Worm (Caenorhabditis elegans) whole organism, L3 larva: ENCODE results near the gene T28H10.2.

Experiments
- R02D3.7 ChIP-seq: fragments of 150-350 bp; optimal IDR thresholded peaks from 2 replicates; lab custom pipeline; 2014; ENCODE audit warnings: missing biosample characterization, missing genetic modification characterization
- ZK546.5 ChIP-seq: sonication (generic microtip); optimal IDR thresholded peaks from 2 replicates; lab custom pipeline; 2017; ENCODE audit warnings: missing biosample characterization, missing genetic modification characterization
- aly-2 ChIP-seq: fragments of 150-350 bp; optimal IDR thresholded peaks from 2 replicates; lab custom pipeline; 2014; ENCODE audit warnings: missing biosample characterization, missing genetic modification characterization
- ama-1 ChIP-seq: fragments of 150-350 bp; optimal IDR thresholded peaks from 2 replicates; lab custom pipeline; 2018
- ceh-16 ChIP-seq: sonication (generic microtip); optimal IDR thresholded peaks from 2 replicates; lab custom pipeline; 2017; ENCODE audit warnings: missing biosample characterization, missing genetic modification characterization
- ceh-28 ChIP-seq: fragments of 150-350 bp; optimal IDR thresholded peaks from 2 replicates; lab custom pipeline; 2014; ENCODE audit warnings: missing biosample characterization, missing genetic modification reagents, missing genetic modification characterization
- ceh-9 ChIP-seq: sonication (generic microtip); optimal IDR thresholded peaks from 2 replicates; lab custom pipeline; 2018; ENCODE audit warnings: missing biosample characterization, missing genetic modification characterization
- daf-12 ChIP-seq: fragments of 150-350 bp; optimal IDR thresholded peaks from 2 replicates; lab custom pipeline; 2014; ENCODE audit warnings: missing biosample characterization, missing genetic modification reagents, missing genetic modification characterization
- egl-27 ChIP-seq: sonication (generic microtip); optimal IDR thresholded peaks from 4 replicates; lab custom pipeline; 2017; ENCODE audit warnings: missing biosample characterization, missing genetic modification reagents, missing genetic modification characterization
- egl-5 ChIP-seq: fragments of 150-350 bp; optimal IDR thresholded peaks from 2 replicates; lab custom pipeline; 2017; ENCODE audit warnings: missing biosample characterization, missing genetic modification reagents, missing genetic modification characterization, inconsistent platforms
- elt-1 ChIP-seq: fragments of 150-350 bp; optimal IDR thresholded peaks from 2 replicates; lab custom pipeline; 2014; ENCODE audit warnings: missing biosample characterization, missing genetic modification characterization
- elt-2 ChIP-seq: sonication (generic microtip); optimal IDR thresholded peaks from 2 replicates; lab custom pipeline; 2016; ENCODE audit warnings: missing genetic modification reagents, mild to moderate bottlenecking, missing genetic modification characterization, missing compliant biosample characterization
- elt-3 ChIP-seq, 3 experiments: fragments of 150-350 bp in 1 of 3; sonication (generic microtip) in 2 of 3; optimal IDR thresholded peaks; 2 replicates in 2 of 3; 4 replicates in 1 of 3; lab custom pipeline; 2014 to 2017; ENCODE audit warnings: missing biosample characterization in 3 of 3, missing genetic modification characterization in 3 of 3
- fkh-10 ChIP-seq: sonication (generic microtip); optimal IDR thresholded peaks from 2 replicates; lab custom pipeline; 2017; ENCODE audit warnings: missing biosample characterization, missing genetic modification reagents, missing genetic modification characterization
- fkh-2 ChIP-seq: fragments of 150-350 bp; optimal IDR thresholded peaks from 2 replicates; lab custom pipeline; 2014; ENCODE audit warnings: missing biosample characterization, missing genetic modification reagents, missing genetic modification characterization
- hmg-11 ChIP-seq: sonication (generic microtip); optimal IDR thresholded peaks from 2 replicates; lab custom pipeline; 2016; ENCODE audit warnings: missing genetic modification characterization, missing compliant biosample characterization
- jun-1 ChIP-seq: fragments of 150-350 bp; optimal IDR thresholded peaks from 2 replicates; lab custom pipeline; 2014; ENCODE audit warnings: missing biosample characterization, missing genetic modification reagents, missing genetic modification characterization
- lin-15B ChIP-seq: fragments of 150-350 bp; optimal IDR thresholded peaks from 2 replicates; lab custom pipeline; 2014; ENCODE audit warnings: missing biosample characterization, missing genetic modification characterization
- lin-39 ChIP-seq: fragments of 150-350 bp; optimal IDR thresholded peaks from 2 replicates; lab custom pipeline; 2018; ENCODE audit warnings: missing biosample characterization, missing genetic modification reagents, missing genetic modification characterization
- lsy-12 ChIP-seq: sonication (generic microtip); optimal IDR thresholded peaks from 2 replicates; lab custom pipeline; 2016; ENCODE audit warnings: mild to moderate bottlenecking, missing genetic modification characterization, missing compliant biosample characterization
- mdl-1 ChIP-seq: fragments of 150-350 bp; optimal IDR thresholded peaks from 2 replicates; lab custom pipeline; 2014; ENCODE audit warnings: missing biosample characterization, missing genetic modification characterization
- mml-1 ChIP-seq: fragments of 150-350 bp; sonication (generic microtip); optimal IDR thresholded peaks from 3 replicates; lab custom pipeline; 2014; ENCODE audit warnings: missing biosample characterization, missing genetic modification characterization
- nfya-1 ChIP-seq: sonication (generic microtip); optimal IDR thresholded peaks from 2 replicates; lab custom pipeline; 2017; ENCODE audit warnings: missing genetic modification characterization, mild to moderate bottlenecking, missing compliant biosample characterization, antibody characterized with exemption, moderate library complexity; ENCODE audit not compliant: insufficient read depth
- nhr-11 ChIP-seq: fragments of 150-350 bp; optimal IDR thresholded peaks from 2 replicates; lab custom pipeline; 2014; ENCODE audit warnings: missing biosample characterization, missing genetic modification characterization
- nhr-23 ChIP-seq: fragments of 150-350 bp; optimal IDR thresholded peaks from 2 replicates; lab custom pipeline; 2014; ENCODE audit warnings: missing biosample characterization, missing genetic modification reagents, missing genetic modification characterization
- nhr-237 ChIP-seq: fragments of 150-350 bp; optimal IDR thresholded peaks from 2 replicates; lab custom pipeline; 2014; ENCODE audit warnings: missing biosample characterization, missing genetic modification characterization
- nhr-25 ChIP-seq: sonication (generic microtip); optimal IDR thresholded peaks from 2 replicates; lab custom pipeline; 2017; ENCODE audit warnings: missing biosample characterization, missing genetic modification characterization
- nhr-43 ChIP-seq: sonication (generic microtip); optimal IDR thresholded peaks from 2 replicates; lab custom pipeline; 2016; ENCODE audit warnings: mild to moderate bottlenecking, missing genetic modification characterization, missing compliant biosample characterization; ENCODE audit not compliant: poor library complexity, severe bottlenecking
- nhr-67 ChIP-seq: fragments of 150-350 bp; optimal IDR thresholded peaks from 2 replicates; lab custom pipeline; 2014; ENCODE audit warnings: missing biosample characterization, missing genetic modification characterization
- nhr-76 ChIP-seq: fragments of 150-350 bp; sonication (generic microtip); optimal IDR thresholded peaks from 5 replicates; lab custom pipeline; 2014; ENCODE audit warnings: missing biosample characterization, missing genetic modification characterization
- pha-4 ChIP-seq: fragments of 150-350 bp; optimal IDR thresholded peaks from 2 replicates; lab custom pipeline; 2014; ENCODE audit warnings: missing biosample characterization, missing genetic modification reagents, missing genetic modification characterization
- pqm-1 ChIP-seq: fragments of 150-350 bp; optimal IDR thresholded peaks from 2 replicates; lab custom pipeline; 2017; ENCODE audit warnings: missing biosample characterization, missing genetic modification characterization, inconsistent platforms
- sea-2 ChIP-seq: fragments of 150-350 bp; sonication (generic microtip); optimal IDR thresholded peaks from 4 replicates; lab custom pipeline; 2014; ENCODE audit warnings: missing biosample characterization, missing genetic modification reagents, missing genetic modification characterization
- skn-1 ChIP-seq: fragments of 150-350 bp; optimal IDR thresholded peaks from 2 replicates; lab custom pipeline; 2014; ENCODE audit warnings: missing biosample characterization, missing genetic modification characterization
- snpc-4 ChIP-seq: fragments of 150-350 bp; optimal IDR thresholded peaks from 2 replicates; lab custom pipeline; 2014; ENCODE audit warnings: missing biosample characterization, missing genetic modification characterization
- tbx-2 ChIP-seq: sonication (generic microtip); optimal IDR thresholded peaks from 2 replicates; lab custom pipeline; 2016; ENCODE audit warnings: mild to moderate bottlenecking, missing genetic modification characterization, missing compliant biosample characterization
- unc-39 ChIP-seq: sonication (generic microtip); optimal IDR thresholded peaks from 4 replicates; lab custom pipeline; 2017; ENCODE audit warnings: missing biosample characterization, missing genetic modification characterization
- unc-62 ChIP-seq: fragments of 150-350 bp; sonication (generic microtip); optimal IDR thresholded peaks from 4 replicates; lab custom pipeline; 2014; ENCODE audit warnings: missing biosample characterization, missing genetic modification reagents, missing genetic modification characterization
- zag-1 ChIP-seq: fragments of 150-350 bp; optimal IDR thresholded peaks from 2 replicates; lab custom pipeline; 2014; ENCODE audit warnings: missing biosample characterization, missing genetic modification characterization
- ztf-11 ChIP-seq: fragments of 150-350 bp; optimal IDR thresholded peaks from 2 replicates; lab custom pipeline; 2014; ENCODE audit warnings: missing biosample characterization, missing genetic modification characterization
- ztf-4 ChIP-seq: fragments of 150-350 bp; optimal IDR thresholded peaks from 2 replicates; lab custom pipeline; 2014; ENCODE audit warnings: missing biosample characterization, missing genetic modification characterization

The T28H10.2 gene

DNA sequence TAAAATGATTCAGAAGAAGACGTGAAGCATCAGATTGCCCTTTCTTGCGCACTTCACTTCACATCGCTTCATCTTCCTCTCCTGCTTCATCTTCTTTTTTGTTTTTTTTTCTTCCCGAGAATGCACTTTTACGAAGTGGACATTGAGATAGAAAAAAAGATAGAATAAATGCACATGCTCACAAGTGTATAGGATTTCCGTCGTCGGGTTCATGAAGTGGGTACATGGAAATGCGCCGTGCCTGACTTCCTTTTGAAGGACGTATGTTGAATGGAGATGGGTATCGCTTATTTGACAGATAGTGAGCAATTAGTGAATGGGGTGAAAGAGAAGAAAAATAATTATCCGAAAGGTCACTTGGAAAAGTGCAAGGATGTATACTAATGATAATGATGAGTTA lies 17.4 kb upstream of the T28H10.2 start:
- peak; percentile 56 for TF ChIP-seq tbx-2 (tag; lab: Kevin White, UChicago)
- peak; percentile 16 for TF ChIP-seq hmg-11 (tag; lab: Kevin White, UChicago)
- peak; percentile 84 for TF ChIP-seq fkh-10 (GFP tag; lab: Kevin White, UChicago)
- peak; percentile 68 for TF ChIP-seq elt-1 (tag; lab: Kevin White, UChicago)
- TF ChIP-seq lin-15B (tag; lab: Kevin White, UChicago) = no peak
- TF ChIP-seq nhr-76 (tag; lab: Kevin White, UChicago) = no peak
- peak; percentile 27 for TF ChIP-seq daf-12 (tag; lab: Kevin White, UChicago)
- TF ChIP-seq zag-1 (tag; lab: Kevin White, UChicago) = peak; percentile 27
- peak; percentile 33 for TF ChIP-seq nfya-1 (tag; lab: Kevin White, UChicago)
- peak; percentile 53 for TF ChIP-seq unc-62
- no peak for TF ChIP-seq ZK546.5 (tag; lab: Kevin White, UChicago)
- TF ChIP-seq ceh-16 (tag; lab: Kevin White, UChicago) = peak; percentile 65

- TF ChIP-seq jun-1 (tag; lab: Kevin White, UChicago) (peak; percentile 44), pqm-1 (peak; percentile 66), aly-2 (tag; lab: Kevin White, UChicago) (no peak), hmg-11 (tag; lab: Kevin White, UChicago) (peak; percentile 48), nhr-23 (tag; lab: Kevin White, UChicago) (peak; percentile 16), nhr-43 (no peak), ama-1 (no peak), nhr-67 (no peak), ceh-9 (tag; lab: Kevin White, UChicago) (no peak), tbx-2 (tag; lab: Kevin White, UChicago) (peak; percentile 8), ceh-28 (tag; lab: Kevin White, UChicago) (peak; percentile 15), nhr-11 (tag; lab: Kevin White, UChicago) (no peak), mdl-1 (tag; lab: Kevin White, UChicago) (peak; percentile 42), ZK546.5 (tag; lab: Kevin White, UChicago) (no peak), unc-39 (tag; lab: Kevin White, UChicago) (no peak), daf-12 (tag; lab: Kevin White, UChicago) (peak; percentile 92), skn-1 (tag; lab: Kevin White, UChicago) (no peak), egl-27 (tag; lab: Kevin White, UChicago) (no peak), ceh-16 (tag; lab: Kevin White, UChicago) (no peak), elt-3 (tag; optimal IDR thresholded peaks at IDR 0.05; lab: Kevin White, UChicago) (peak in 1 of 3 experiments; percentile 27), ztf-4 (tag; lab: Kevin White, UChicago) (no peak), mml-1 (tag; lab: Kevin White, UChicago) (no peak), unc-62 (peak; percentile 84), ztf-11 (tag; lab: Kevin White, UChicago) (no peak), elt-2 (tag; lab: Kevin White, UChicago) (peak; percentile 40), sea-2 (GFP tag; lab: Kevin White, UChicago) (no peak), lsy-12 (tag; lab: Kevin White, UChicago) (no peak), fkh-2 (tag; lab: Kevin White, UChicago) (no peak), egl-5 (tag; lab: Kevin White, UChicago) (no peak), nhr-25 (tag; lab: Kevin White, UChicago) (peak; percentile 91), lin-15B (tag; lab: Kevin White, UChicago) (peak; percentile 12), lin-39 (tag; lab: Kevin White, UChicago) (peak; percentile 17), nhr-237 (no peak), R02D3.7 (tag; lab: Kevin White, UChicago) (peak; percentile 19), nfya-1 (tag; lab: Kevin White, UChicago) (peak; percentile 82), elt-1 (tag; lab: Kevin White, UChicago) (peak; percentile 57), pha-4 (tag; lab: Kevin White, UChicago) (peak; percentile 35), snpc-4 (tag; lab: Kevin White, UChicago) (peak; percentile 30)
These were observed 16.2 kb upstream of the T28H10.2 start for ce11 chrV:12528919-12529318.
